Fruit fly (Drosophila melanogaster) S2 (cell line): ENCODE data around the gene CG6766.

Source experiments
- CG8478 ChIP-seq: fragments of >200 bp; optimal IDR thresholded peaks from 2 replicates; lab custom pipeline; 2018
- CTCF ChIP-seq, 2 experiments: fragments of >200 bp; optimal IDR thresholded peaks; 2 replicates each; lab custom pipeline; 2018

CG6766 gene

DNA sequence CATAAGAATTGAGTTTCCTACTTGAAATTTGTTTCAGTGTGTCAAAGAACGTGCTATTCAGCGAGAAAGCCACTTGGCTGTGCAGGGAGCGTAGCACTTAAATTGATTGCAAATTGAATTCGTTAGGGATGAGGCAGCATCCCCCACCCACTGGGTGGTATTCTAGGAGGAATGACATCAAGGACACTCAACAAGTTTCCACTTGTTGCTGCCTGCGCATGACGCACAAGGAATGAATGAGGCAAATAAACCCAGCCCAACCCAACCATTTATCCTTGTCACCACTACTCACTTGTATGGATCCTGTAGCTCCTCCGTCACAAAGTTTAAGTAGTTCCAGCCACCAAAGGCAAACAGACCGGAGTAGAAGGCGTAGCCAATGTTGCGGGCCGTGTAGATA lies 12.9 kb upstream of the CG6766 start:
- TF ChIP-seq CG8478 (no peak), CTCF (optimal IDR thresholded peaks at IDR 0.05; lab: Kevin White, UChicago) (no peak)

DNA sequence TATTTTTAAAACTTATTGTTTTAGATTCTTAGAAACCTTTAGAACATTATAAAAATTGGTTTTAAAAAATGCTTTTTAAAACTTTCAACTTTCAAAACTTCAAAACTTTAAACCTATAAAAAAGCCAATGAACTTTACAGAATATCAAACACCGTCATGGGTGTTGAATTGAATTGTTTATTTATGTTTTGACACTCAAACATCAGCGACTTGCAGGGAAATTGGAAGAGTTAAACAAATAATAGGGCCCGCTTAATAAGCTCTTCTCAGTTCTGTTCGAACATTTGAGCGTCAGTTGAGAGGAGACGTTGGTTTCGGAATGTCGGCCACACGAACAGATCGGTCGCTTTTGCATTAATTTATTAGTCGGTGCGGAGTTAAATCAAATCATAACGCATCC lies 8.6 kb upstream of the CG6766 start, which contains the start of gene PLCXD:
Gene PLCXD (plus strand): TSS at position 286 of the 400 bp plus-strand sequence.
- TF ChIP-seq CG8478, result no peak
- no peak for TF ChIP-seq CTCF (optimal IDR thresholded peaks at IDR 0.05; lab: Kevin White, UChicago)

DNA sequence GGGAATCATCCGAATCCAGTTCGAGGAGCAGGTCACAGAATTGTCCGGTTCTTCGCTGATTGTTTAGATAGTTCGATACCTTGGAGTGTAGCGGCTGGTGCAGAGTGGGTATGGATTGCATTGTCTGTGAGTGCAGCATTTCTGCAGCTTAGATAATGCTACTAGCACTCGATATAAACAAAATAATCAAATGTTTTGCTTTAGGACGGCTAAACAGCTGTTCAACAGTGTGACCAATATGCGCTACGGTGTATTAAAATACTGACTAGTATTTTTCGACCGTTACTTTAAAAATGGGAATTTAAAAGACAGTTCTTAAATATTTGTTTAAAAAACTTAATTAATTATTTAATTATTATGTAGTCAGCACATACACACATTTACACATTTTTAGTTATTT lies 8.2 kb upstream of the CG6766 start, which contains the start of gene Plzf:
Gene Plzf (minus strand): TSS at position 196 of the 400 bp plus-strand sequence.
- TF ChIP-seq CG8478 (no peak), CTCF (optimal IDR thresholded peaks at IDR 0.05; lab: Kevin White, UChicago) (no peak)

DNA sequence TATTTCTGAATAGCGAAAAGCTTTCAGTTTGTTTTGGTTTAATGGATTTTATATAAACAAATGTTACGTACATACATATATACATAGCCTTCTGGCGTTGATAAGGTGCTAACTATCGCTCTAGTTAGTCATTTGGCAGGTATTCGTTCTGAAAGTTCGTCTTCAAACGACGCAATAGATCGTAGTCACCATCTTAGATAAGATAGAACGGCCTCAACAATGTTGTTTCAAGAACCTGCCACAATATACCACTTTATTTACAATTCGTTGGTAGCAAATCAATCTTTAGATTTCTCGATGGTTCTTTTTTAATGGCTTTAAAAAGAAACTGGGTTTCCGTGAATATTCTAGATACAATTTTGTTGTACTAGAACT lies 6.4 kb upstream of the CG6766 start:
- TF ChIP-seq CG8478 (no peak), CTCF (optimal IDR thresholded peaks at IDR 0.05; lab: Kevin White, UChicago) (no peak)

DNA sequence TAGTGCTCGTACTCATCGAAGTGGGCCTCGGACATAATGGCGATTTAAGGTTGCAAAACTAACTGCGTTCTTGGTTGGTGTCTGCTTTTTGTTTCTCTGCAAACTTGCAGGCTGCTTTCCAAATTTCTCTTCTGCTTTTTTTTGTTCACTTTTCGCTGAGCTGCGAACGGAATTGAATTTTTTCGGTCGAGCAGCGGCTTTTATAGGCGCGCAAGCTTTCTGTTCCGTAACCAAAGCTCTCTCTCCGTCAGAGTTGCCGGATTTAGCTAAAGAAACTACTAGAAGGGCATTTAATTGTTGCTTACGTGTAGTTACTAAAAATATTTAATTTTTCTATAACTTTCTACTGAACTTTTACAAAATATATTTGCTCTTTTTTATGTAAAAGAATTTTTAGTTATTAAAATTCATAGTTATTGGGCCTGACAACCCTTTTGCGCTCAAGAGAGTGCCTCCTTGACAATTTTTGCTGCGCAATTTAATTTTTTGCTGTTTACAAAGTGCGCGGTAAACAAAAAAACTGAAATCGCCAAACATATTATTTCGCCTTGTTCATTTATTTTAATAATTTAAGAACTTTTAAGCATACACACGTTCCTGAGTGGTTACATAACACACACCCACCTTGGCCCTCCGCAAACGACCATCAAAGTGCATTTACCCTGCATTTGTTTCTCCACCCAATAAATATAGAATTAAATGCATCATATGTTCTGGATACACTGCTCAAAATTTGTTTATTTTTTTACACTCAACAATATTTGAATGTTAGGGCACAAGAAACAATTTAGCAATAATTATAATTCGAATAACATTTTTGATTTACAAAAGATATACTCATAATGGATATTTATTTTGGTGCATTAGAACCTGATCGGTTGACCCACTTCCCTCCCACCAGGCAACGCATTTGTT lies 5.7 kb upstream of the CG6766 start, which contains the start of gene CG6770:
Gene CG6770 (minus strand): TSS at position 178 of the 915 bp plus-strand sequence.
- TF ChIP-seq CG8478, result no peak

DNA sequence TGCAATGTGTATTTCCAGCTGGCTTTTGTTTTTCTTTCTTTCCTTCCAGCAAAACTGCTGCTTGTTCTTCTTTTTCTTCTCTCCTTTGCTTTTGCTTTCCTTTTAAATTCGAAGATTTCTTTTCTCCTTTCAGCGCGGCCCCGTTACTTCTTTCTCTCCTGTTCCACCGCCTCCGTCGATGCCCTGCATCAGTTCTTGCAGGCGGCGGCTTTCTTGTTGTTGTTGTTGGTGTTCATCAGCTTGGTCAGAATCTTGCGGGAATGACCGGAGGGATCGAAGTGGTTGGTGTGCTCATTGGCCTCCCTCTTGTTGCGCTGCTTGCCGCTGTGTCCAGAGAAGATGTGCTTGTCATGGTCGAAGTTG lies 5.1 kb upstream of the CG6766 start:
- TF ChIP-seq CG8478, result no peak

DNA sequence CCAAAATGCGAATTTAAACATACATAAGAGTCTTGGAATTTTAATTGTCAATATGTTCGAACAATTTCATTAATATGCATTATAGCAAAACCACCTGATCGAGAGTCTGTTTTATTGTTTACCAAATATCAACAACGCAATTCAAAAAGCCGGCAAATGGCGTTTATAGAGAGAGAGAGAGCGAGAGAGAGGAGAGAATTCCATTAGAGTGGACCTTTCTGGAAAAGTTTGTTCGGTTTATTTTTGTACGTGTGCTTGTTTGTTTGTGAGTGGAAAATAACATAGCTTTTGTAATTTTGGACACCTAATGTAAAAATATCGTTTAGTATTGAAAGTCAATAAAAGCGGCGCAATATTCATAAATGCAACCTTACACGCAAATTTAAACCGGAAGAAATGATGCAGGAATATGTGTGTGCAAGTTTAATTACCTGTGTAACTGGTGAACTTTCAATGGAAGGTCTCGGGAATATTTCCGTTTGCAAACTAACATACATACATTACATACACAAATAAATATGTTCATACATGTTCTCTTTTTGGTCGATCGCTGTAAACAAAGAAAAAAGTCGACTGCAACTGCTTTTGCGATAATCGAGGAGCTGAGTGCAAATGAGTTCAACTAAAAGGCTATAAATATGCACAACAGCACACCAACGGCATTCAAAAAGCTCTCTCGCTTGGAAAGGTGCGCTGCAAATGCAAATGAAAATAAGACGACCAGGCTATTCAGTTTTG lies 4.3 kb upstream of the CG6766 start, which contains the start of gene CG6785:
Gene CG6785 (minus strand): TSS at position 588 of the 738 bp plus-strand sequence.
- TF ChIP-seq CTCF (optimal IDR thresholded peaks at IDR 0.05; lab: Kevin White, UChicago) (no peak), CG8478 (no peak)

DNA sequence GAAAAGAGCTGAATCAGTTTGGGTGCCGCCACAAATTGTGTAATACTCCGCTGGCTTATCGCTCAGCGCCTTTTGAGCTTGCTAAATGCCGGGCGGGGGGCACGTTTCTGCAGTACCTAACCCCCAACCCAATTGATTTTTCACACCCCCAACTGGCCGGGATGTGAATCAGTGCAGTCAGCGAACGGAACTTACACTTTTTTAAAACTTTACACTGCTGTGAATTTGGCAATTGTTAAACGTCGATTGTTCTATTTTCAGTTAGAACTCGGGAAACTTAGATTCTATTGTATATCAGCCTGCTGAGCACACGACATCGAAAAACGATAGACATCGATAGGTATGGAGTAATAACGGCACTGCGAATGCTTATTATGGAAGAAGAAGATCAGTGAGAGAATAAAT lies 2.3 kb downstream of the CG6766 start, which contains the start of gene Tom70:
Gene Tom70 (minus strand): TSS at position 335 of the 405 bp plus-strand sequence.
- no peak for TF ChIP-seq CG8478
- TF ChIP-seq CTCF (optimal IDR thresholded peaks at IDR 0.05; lab: Kevin White, UChicago), result no peak

DNA sequence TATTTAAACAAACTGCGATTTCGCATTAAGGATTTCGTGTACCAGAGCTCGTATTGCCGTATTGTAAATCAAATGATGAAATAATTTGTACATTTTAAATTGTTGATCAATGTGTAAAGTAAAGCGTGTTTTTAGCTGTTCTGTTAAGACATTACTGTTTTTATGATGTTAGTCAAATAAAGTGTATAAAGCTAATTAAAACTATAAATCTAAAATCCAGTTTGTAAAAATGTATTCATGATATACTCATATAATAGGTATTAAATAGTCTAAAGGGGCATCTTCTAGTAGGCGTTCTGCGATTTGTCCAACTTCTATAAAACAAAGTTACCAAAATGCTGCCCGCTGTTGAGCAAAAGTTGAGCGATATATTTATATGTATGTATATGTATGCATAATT lies 6.6 kb downstream of the CG6766 start, which contains the start of gene CG18788:
Gene CG18788 (plus strand): TSS at position 301 of the 400 bp plus-strand sequence.
- no peak for TF ChIP-seq CTCF (optimal IDR thresholded peaks at IDR 0.05; lab: Kevin White, UChicago)
- no peak for TF ChIP-seq CG8478

DNA sequence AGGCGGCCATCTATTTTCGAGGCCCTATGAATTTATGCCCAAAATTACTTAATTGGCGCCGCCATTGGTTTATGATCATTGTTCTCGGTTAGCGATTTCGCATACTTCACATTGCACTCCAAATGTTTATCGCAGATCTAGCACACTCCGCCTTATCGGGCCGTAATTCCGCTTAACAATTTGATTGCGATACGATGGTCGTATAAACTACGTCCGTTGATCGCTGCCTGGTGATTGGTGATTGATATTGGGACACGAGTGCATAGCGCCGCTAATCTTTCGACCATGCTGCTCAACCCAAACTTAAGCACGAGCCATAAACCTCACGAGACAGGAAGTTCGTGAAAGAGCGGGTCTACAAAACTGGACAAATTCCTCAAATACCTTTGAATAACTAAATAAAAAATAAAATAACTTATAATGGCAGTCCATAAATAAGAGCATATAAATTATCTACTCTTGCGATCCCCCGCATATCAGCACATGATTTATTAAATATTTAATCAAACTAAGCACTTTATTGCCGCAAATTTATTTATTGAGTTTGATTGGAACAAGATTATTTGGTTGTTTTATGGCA lies 9.8 kb downstream of the CG6766 start:
- TF ChIP-seq CG8478, result no peak

DNA sequence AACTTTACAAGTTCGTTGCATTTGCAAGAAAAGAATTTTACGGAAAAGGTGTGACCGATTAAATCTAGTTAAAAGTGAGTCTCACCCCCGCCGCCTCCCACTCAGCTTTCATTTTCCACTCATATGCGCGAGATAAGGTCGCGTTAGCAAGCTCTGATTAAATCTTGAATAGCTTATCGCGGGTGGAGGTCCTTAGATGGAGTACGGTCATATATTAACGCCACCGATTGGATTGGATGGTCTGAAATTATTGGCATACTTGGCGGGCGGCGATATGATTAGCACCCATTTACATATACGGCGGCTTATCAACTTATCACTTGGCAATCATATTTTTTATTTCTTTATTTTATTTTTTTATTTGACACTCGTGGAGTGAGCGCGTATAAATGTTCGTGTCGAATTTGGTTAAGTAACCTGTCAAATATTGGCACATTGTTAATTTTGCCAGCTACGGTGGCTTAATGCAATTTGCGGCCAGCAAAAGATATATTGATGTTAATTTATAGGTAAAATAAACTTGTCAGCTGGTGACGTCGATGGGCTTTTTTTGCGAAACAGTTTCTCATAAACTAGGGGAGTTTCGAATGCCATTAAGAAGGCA lies 10.8 kb downstream of the CG6766 start:
- TF ChIP-seq CG8478, result no peak
- no peak for TF ChIP-seq CTCF (optimal IDR thresholded peaks at IDR 0.05; lab: Kevin White, UChicago)

DNA sequence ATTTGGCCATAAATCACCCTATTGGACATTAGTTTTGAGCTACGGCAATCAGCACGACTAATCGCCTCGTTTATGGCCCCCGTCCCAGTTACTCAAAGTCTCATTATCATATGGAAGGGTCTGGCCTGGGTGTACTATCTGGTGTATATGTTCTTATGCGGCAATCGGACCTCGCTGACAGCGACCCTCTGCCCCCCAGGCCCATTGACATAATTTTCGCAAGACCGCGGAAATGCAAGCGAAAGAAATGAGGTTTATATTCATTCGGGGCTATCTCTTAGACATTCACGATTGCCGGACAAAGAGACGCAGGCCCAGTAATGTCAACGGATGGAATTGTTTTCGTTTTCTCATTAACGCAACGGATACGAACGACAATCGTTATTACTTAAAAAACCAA lies 11.7 kb downstream of the CG6766 start:
- TF ChIP-seq CG8478, result no peak
- no peak for TF ChIP-seq CTCF (optimal IDR thresholded peaks at IDR 0.05; lab: Kevin White, UChicago)

DNA sequence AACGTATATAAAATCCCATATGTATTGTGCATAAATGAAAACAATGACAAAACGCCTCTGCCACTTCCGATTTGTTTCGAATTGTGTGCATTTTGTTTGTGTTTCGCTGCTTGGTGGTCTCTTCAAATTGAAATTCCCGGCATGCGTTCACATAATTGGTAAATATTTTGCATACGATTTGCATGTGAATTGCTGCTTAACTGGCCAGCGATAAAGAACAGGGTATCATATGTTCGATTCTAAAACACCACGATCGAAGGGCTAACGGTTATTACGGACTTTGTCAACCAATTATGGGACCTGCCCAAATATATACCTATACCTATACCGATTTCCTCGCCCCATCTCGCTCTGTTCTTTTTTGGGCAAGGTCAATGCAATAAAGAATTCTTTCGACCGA lies 12.4 kb downstream of the CG6766 start:
- no peak for TF ChIP-seq CTCF (optimal IDR thresholded peaks at IDR 0.05; lab: Kevin White, UChicago)
- no peak for TF ChIP-seq CG8478

DNA sequence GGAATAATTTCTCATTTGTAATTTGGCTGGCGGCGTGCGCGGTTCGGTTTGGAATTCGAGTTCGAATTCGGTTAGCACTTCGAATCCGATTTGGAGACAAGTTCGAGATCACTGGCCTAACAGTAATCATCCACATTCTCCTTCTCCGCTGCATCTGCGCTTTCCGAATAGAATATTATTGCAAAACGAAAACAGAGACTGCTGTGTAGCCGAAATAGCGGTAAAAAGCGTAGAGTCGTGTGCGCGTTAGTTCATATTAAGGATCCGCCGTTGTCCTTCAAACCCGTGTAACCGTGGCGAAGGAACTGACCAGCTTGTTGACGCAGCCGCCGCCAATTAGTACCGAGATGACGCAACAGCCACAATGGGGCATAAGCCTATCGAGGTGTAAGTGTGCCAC lies 13.1 kb downstream of the CG6766 start, which contains the start of gene dmGlut:
Gene dmGlut (plus strand): TSS at position 4 of the 400 bp plus-strand sequence.
- no peak for TF ChIP-seq CG8478
